Fruit fly (Drosophila melanogaster): ENCODE results near the gene eya.

eya gene

DNA sequence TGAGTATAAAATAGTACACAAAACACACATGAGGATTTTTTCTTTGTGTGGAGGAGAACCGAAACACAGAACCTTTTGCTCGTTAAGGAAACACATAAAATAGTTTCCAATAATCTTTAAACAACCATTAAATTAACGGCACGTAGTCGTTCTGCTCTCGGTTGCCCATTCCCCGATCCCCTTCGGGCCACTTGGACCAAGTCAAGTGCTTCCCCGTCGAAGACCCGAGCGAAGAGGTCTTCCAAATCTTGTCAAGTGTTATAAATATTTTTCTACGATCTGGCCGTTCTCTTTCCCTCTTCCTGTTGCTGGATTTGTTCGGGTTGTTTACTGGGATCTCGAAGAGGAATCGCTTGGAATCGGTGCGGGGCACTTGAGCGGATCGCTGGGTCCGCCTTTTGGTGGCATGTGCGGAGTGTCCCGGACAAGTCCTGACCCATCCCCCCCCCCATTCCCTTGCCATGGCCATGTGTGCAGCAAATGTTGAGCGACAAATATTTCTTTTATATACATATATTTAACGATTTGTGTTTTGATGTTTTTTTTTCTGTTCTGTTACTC lies 15.7 kb downstream of the eya start:
- no peak for TF ChIP-seq insv (optimal IDR thresholded peaks at IDR 0.05)
- no peak for TF ChIP-seq Sin3A (optimal IDR thresholded peaks at IDR 0.05)

DNA sequence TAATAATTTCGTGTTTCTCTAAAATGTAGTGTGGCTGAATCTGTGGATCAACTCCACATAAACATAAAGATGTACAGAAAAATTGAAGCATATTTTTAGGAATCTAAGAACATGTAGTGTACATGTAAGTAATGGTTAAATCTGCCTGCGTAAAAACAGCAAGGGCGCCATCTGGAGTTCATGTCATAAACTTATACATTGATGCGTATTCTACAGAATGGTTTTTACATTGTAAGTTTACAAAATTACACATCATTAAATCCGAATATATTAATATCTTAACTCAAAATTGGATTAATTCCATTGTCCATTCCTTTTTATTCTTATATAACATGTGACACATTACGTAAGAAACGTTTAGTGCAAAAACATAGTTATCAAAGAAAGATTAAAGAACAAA lies 19.8 kb downstream of the eya start:
- no peak for TF ChIP-seq h (optimal IDR thresholded peaks at IDR 0.05)
- TF ChIP-seq insv (optimal IDR thresholded peaks at IDR 0.05) = no peak
- TF ChIP-seq Myc (optimal IDR thresholded peaks at IDR 0.05) = no peak
- TF ChIP-seq ttk (optimal IDR thresholded peaks at IDR 0.05) = no peak
- no peak for TF ChIP-seq psq (optimal IDR thresholded peaks at IDR 0.05)
- no peak for TF ChIP-seq Sin3A (optimal IDR thresholded peaks at IDR 0.05)

dm6 chr2L:6513948-6514347 lies 32.8 kb downstream of the eya start:
- TF ChIP-seq psq (optimal IDR thresholded peaks at IDR 0.05) (no peak), Myc (optimal IDR thresholded peaks at IDR 0.05) (no peak), Sin3A (optimal IDR thresholded peaks at IDR 0.05) (no peak), insv (optimal IDR thresholded peaks at IDR 0.05) (no peak), h (optimal IDR thresholded peaks at IDR 0.05) (no peak), ttk (optimal IDR thresholded peaks at IDR 0.05) (no peak)

dm6 chr2L:6508666-6509065 lies 38.1 kb downstream of the eya start:
- TF ChIP-seq Sin3A (optimal IDR thresholded peaks at IDR 0.05) = no peak
- TF ChIP-seq psq (optimal IDR thresholded peaks at IDR 0.05) = no peak
- TF ChIP-seq Myc (optimal IDR thresholded peaks at IDR 0.05) = no peak
- no peak for TF ChIP-seq h (optimal IDR thresholded peaks at IDR 0.05)
- no peak for TF ChIP-seq insv (optimal IDR thresholded peaks at IDR 0.05)
- TF ChIP-seq ttk (optimal IDR thresholded peaks at IDR 0.05) = no peak

DNA sequence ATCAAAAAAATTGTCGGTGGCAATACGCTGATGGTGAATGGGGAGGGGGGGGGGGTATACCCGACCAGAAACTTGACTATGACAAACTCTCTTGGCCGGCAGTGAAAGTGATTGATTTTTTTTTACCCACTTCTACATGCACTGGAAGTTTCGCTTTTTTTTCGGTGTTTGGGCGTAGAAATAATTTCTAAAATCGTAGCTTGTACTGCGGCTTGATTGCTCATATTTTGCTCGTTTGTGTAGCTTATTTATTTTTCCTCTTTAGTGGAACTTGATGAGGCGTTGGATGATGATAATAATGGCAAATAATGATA lies 43.1 kb downstream of the eya start:
- TF ChIP-seq Myc (optimal IDR thresholded peaks at IDR 0.05) (no peak), ttk (optimal IDR thresholded peaks at IDR 0.05) (no peak), insv (optimal IDR thresholded peaks at IDR 0.05) (no peak), psq (optimal IDR thresholded peaks at IDR 0.05) (no peak), Sin3A (optimal IDR thresholded peaks at IDR 0.05) (no peak), h (optimal IDR thresholded peaks at IDR 0.05) (no peak)

- no peak for TF ChIP-seq h (optimal IDR thresholded peaks at IDR 0.05)
- TF ChIP-seq ttk (optimal IDR thresholded peaks at IDR 0.05) = no peak
- TF ChIP-seq Sin3A (optimal IDR thresholded peaks at IDR 0.05) = no peak
- no peak for TF ChIP-seq insv (optimal IDR thresholded peaks at IDR 0.05)
- TF ChIP-seq Myc (optimal IDR thresholded peaks at IDR 0.05) = no peak
These were observed 43.7 kb downstream of the eya start for dm6 chr2L:6502887-6503723.

dm6 chr2L:6500648-6501325 lies 46.0 kb downstream of the eya start:
- TF ChIP-seq ttk (optimal IDR thresholded peaks at IDR 0.05) (no peak), Myc (optimal IDR thresholded peaks at IDR 0.05) (no peak), psq (optimal IDR thresholded peaks at IDR 0.05) (no peak), h (optimal IDR thresholded peaks at IDR 0.05) (no peak), Sin3A (optimal IDR thresholded peaks at IDR 0.05) (no peak), insv (optimal IDR thresholded peaks at IDR 0.05) (no peak)

DNA sequence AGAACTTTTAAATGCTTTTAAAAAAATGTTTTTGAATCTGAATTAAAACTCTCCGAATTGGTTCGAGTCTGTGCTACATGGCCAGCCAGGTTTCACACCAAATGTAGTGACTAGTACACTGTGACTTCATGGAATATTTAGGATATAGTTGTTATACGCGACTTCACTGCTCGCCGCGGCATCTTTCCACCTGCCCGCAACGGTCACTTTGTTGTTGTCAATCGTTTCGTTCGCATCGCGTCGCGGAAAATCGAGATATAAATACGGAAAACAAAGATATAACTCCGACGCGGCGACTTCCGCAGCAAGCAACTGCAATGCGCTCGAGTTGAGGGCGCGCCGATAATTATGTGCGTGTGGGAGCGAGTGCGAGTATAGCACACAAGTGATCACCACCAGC lies 48.3 kb downstream of the eya start, which contains the start of gene CG31637:
CG31637 (plus strand) TSS at position 200 of the 400 bp plus-strand sequence.
- no peak for TF ChIP-seq ttk (optimal IDR thresholded peaks at IDR 0.05)
- no peak for TF ChIP-seq psq (optimal IDR thresholded peaks at IDR 0.05)
- no peak for TF ChIP-seq Myc (optimal IDR thresholded peaks at IDR 0.05)
- TF ChIP-seq h (optimal IDR thresholded peaks at IDR 0.05) = no peak
- no peak for TF ChIP-seq Sin3A (optimal IDR thresholded peaks at IDR 0.05)
- TF ChIP-seq insv (optimal IDR thresholded peaks at IDR 0.05) = no peak

- no peak for TF ChIP-seq h (optimal IDR thresholded peaks at IDR 0.05)
- TF ChIP-seq ttk (optimal IDR thresholded peaks at IDR 0.05) = no peak
- TF ChIP-seq psq (optimal IDR thresholded peaks at IDR 0.05) = no peak
- TF ChIP-seq insv (optimal IDR thresholded peaks at IDR 0.05) = no peak
- TF ChIP-seq Sin3A (optimal IDR thresholded peaks at IDR 0.05) = no peak
- no peak for TF ChIP-seq Myc (optimal IDR thresholded peaks at IDR 0.05)
These were observed 50.0 kb downstream of the eya start, which contains the start of gene CG9550 for dm6 chr2L:6496753-6497152. CG9550 (plus strand) TSS chr2L:6497053.

dm6 chr2L:6494405-6494816 lies 52.4 kb downstream of the eya start, which contains the start of gene CG9547:
CG9547 (minus strand) TSS chr2L:6494532.
- TF ChIP-seq psq (optimal IDR thresholded peaks at IDR 0.05) (no peak), h (optimal IDR thresholded peaks at IDR 0.05) (no peak), Myc (optimal IDR thresholded peaks at IDR 0.05) (no peak), insv (optimal IDR thresholded peaks at IDR 0.05) (no peak), ttk (optimal IDR thresholded peaks at IDR 0.05) (no peak), Sin3A (optimal IDR thresholded peaks at IDR 0.05) (no peak)

- TF ChIP-seq psq (optimal IDR thresholded peaks at IDR 0.05) (no peak), h (optimal IDR thresholded peaks at IDR 0.05) (no peak), ttk (optimal IDR thresholded peaks at IDR 0.05) (no peak), Sin3A (optimal IDR thresholded peaks at IDR 0.05) (no peak), insv (optimal IDR thresholded peaks at IDR 0.05) (no peak), Myc (optimal IDR thresholded peaks at IDR 0.05) (no peak)
These were observed 56.0 kb downstream of the eya start, which contains the start of the genes Phf5a and CG31638 for dm6 chr2L:6490783-6491249. Phf5a (minus strand) TSS chr2L:6490843. CG31638 (plus strand) TSS chr2L:6491061.

DNA sequence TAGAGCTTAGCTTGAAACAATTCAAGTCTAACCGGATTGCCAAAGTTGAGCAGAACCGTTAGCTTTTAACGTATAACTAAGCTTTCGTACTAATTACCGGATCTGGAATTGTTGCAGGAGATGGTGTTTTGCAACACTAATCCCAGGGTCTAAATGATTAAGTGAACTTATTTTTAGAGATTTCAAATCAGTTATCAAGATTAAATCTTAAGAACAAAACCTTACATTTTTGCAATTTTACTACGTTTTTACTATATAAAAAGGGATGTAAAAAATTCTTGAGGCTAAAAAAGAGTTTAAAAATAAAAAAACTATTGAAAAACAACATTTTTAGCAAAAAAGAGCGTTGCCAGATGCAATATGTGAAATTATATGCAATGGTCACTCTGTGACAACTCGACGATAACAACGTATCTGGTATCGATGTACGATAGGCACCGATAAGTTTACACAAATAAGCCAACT lies 58.1 kb downstream of the eya start, which contains the start of the genes KFase and epsilonCOP:
KFase (minus strand) TSS at position 81 of the 465 bp plus-strand sequence.
epsilonCOP (plus strand) TSS at position 415 of the 465 bp plus-strand sequence.
- TF ChIP-seq h (optimal IDR thresholded peaks at IDR 0.05) = no peak
- TF ChIP-seq insv (optimal IDR thresholded peaks at IDR 0.05) = no peak
- no peak for TF ChIP-seq ttk (optimal IDR thresholded peaks at IDR 0.05)
- no peak for TF ChIP-seq psq (optimal IDR thresholded peaks at IDR 0.05)
- no peak for TF ChIP-seq Myc (optimal IDR thresholded peaks at IDR 0.05)
- TF ChIP-seq Sin3A (optimal IDR thresholded peaks at IDR 0.05) = no peak
